Worm (Caenorhabditis elegans) whole organism, late embryonic: ENCODE data around the gene Y45F10D.16.
A peak's percentile ranks its signal among the peaks of the same experiment; 100 is the strongest.

Experiments used
- C08G9.2 ChIP-seq: sonication (generic microtip); optimal IDR thresholded peaks from 2 replicates; lab custom pipeline; 2016; ENCODE audit warnings: mild to moderate bottlenecking, missing genetic modification characterization, moderate library complexity, missing compliant biosample characterization
- F13H6.1 ChIP-seq: sonication (generic microtip); optimal IDR thresholded peaks from 2 replicates; lab custom pipeline; 2016; ENCODE audit warnings: missing genetic modification characterization, missing compliant biosample characterization
- K02D7.2 ChIP-seq: sonication (generic microtip); optimal IDR thresholded peaks from 2 replicates; lab custom pipeline; 2017; ENCODE audit warnings: mild to moderate bottlenecking, missing genetic modification characterization, missing compliant biosample characterization
- K09A11.1 ChIP-seq: sonication (generic microtip); optimal IDR thresholded peaks from 2 replicates; lab custom pipeline; 2017; ENCODE audit warnings: antibody characterized with exemption, mild to moderate bottlenecking, missing genetic modification characterization, missing compliant biosample characterization; ENCODE audit not compliant: insufficient read depth
- ahr-1 ChIP-seq: sonication (generic microtip); optimal IDR thresholded peaks from 2 replicates; lab custom pipeline; 2016; ENCODE audit warnings: missing genetic modification characterization, missing compliant biosample characterization
- ama-1 ChIP-seq: fragments of 150-350 bp; optimal IDR thresholded peaks from 2 replicates; lab custom pipeline; 2014
- ceh-18 ChIP-seq: sonication (generic microtip); optimal IDR thresholded peaks from 2 replicates; lab custom pipeline; 2016; ENCODE audit warnings: missing genetic modification characterization, missing compliant biosample characterization
- ceh-19 ChIP-seq: fragments of 200-800 bp; sonication (Bioruptor generic); optimal IDR thresholded peaks from 2 replicates; lab custom pipeline; 2018; ENCODE audit warnings: mild to moderate bottlenecking, missing genetic modification characterization, missing compliant biosample characterization
- ceh-2 ChIP-seq: sonication (generic microtip); optimal IDR thresholded peaks from 2 replicates; lab custom pipeline; 2016; ENCODE audit warnings: missing genotype, missing genetic modification characterization, missing compliant biosample characterization
- ceh-31 ChIP-seq: sonication (generic microtip); optimal IDR thresholded peaks from 2 replicates; lab custom pipeline; 2016; ENCODE audit warnings: missing genetic modification characterization, missing compliant biosample characterization
- ceh-34 ChIP-seq: sonication (generic microtip); optimal IDR thresholded peaks from 2 replicates; lab custom pipeline; 2016; ENCODE audit warnings: mild to moderate bottlenecking, missing genetic modification characterization, missing compliant biosample characterization
- ceh-45 ChIP-seq: fragments of 200-800 bp; sonication (Bioruptor generic); IDR thresholded peaks from 2 replicates; pipeline ENCODE4 v1.3.6; 2022; ENCODE audit warnings: missing genetic modification reagents, missing genetic modification characterization, missing compliant biosample characterization
- ceh-48 ChIP-seq: sonication (generic microtip); optimal IDR thresholded peaks from 2 replicates; lab custom pipeline; 2016; ENCODE audit warnings: missing genetic modification characterization, inconsistent platforms, missing compliant biosample characterization
- che-1 ChIP-seq: sonication (generic microtip); optimal IDR thresholded peaks from 2 replicates; lab custom pipeline; 2016; ENCODE audit warnings: mild to moderate bottlenecking, missing genetic modification characterization, missing compliant biosample characterization
- dve-1 ChIP-seq: sonication (generic microtip); optimal IDR thresholded peaks from 2 replicates; lab custom pipeline; 2017; ENCODE audit warnings: antibody characterized with exemption, mild to moderate bottlenecking, missing genetic modification characterization, missing compliant biosample characterization
- elt-2 ChIP-seq: sonication (generic microtip); optimal IDR thresholded peaks from 2 replicates; lab custom pipeline; 2016; ENCODE audit warnings: missing genetic modification reagents, missing genetic modification characterization, missing compliant biosample characterization
- elt-4 ChIP-seq: sonication (generic microtip); optimal IDR thresholded peaks from 2 replicates; lab custom pipeline; 2016; ENCODE audit warnings: missing genetic modification characterization, missing compliant biosample characterization
- ets-4 ChIP-seq: sonication (generic microtip); optimal IDR thresholded peaks from 2 replicates; lab custom pipeline; 2016; ENCODE audit warnings: missing genetic modification characterization, missing compliant biosample characterization
- fkh-10 ChIP-seq: fragments of 150-350 bp; optimal IDR thresholded peaks from 2 replicates; lab custom pipeline; 2014; ENCODE audit warnings: missing biosample characterization, missing genetic modification reagents, missing genetic modification characterization
- fkh-6 ChIP-seq: sonication (generic microtip); optimal IDR thresholded peaks from 2 replicates; lab custom pipeline; 2016; ENCODE audit warnings: missing genetic modification characterization, missing compliant biosample characterization
- gmeb-2 ChIP-seq: sonication (generic microtip); optimal IDR thresholded peaks from 2 replicates; lab custom pipeline; 2016; ENCODE audit warnings: missing genetic modification characterization, inconsistent platforms, missing compliant biosample characterization
- hlh-13 ChIP-seq: fragments of 200-800 bp; sonication (Bioruptor generic); optimal IDR thresholded peaks from 2 replicates; lab custom pipeline; 2018; ENCODE audit warnings: mild to moderate bottlenecking, missing genetic modification characterization, missing compliant biosample characterization
- hlh-30 ChIP-seq: sonication (generic microtip); optimal IDR thresholded peaks from 2 replicates; lab custom pipeline; 2017; ENCODE audit warnings: antibody characterized with exemption, missing genetic modification characterization, missing compliant biosample characterization; ENCODE audit not compliant: insufficient read depth
- lin-11 ChIP-seq: fragments of 200-800 bp; sonication (Bioruptor generic); optimal IDR thresholded peaks from 2 replicates; lab custom pipeline; 2018; ENCODE audit warnings: mild to moderate bottlenecking, missing genetic modification characterization, missing compliant biosample characterization
- madf-2 ChIP-seq: sonication (generic microtip); optimal IDR thresholded peaks from 2 replicates; lab custom pipeline; 2017; ENCODE audit warnings: missing genetic modification characterization, missing compliant biosample characterization
- mec-3 ChIP-seq: sonication (generic microtip); optimal IDR thresholded peaks from 2 replicates; lab custom pipeline; 2016; ENCODE audit warnings: borderline replicate concordance, missing genetic modification characterization, missing compliant biosample characterization
- nfya-1 ChIP-seq: sonication (generic microtip); optimal IDR thresholded peaks from 2 replicates; lab custom pipeline; 2017; ENCODE audit warnings: missing genetic modification characterization, mild to moderate bottlenecking, missing compliant biosample characterization, antibody characterized with exemption, moderate library complexity
- nhr-11 ChIP-seq: fragments of 150-350 bp; optimal IDR thresholded peaks from 2 replicates; lab custom pipeline; 2014; ENCODE audit warnings: missing biosample characterization, missing genetic modification characterization
- nhr-232 ChIP-seq: sonication (generic microtip); optimal IDR thresholded peaks from 2 replicates; lab custom pipeline; 2016; ENCODE audit warnings: missing genetic modification characterization, missing compliant biosample characterization
- npax-4 ChIP-seq: sonication (generic microtip); optimal IDR thresholded peaks from 2 replicates; lab custom pipeline; 2016; ENCODE audit warnings: missing genetic modification characterization, missing compliant biosample characterization
- pag-3 ChIP-seq: sonication (generic microtip); optimal IDR thresholded peaks from 2 replicates; lab custom pipeline; 2016; ENCODE audit warnings: missing compliant biosample characterization, missing genetic modification characterization, borderline replicate concordance
- pat-9 ChIP-seq: fragments of 200-800 bp; sonication (Bioruptor generic); optimal IDR thresholded peaks from 2 replicates; lab custom pipeline; 2018; ENCODE audit warnings: mild to moderate bottlenecking, missing genetic modification characterization, moderate library complexity, missing compliant biosample characterization
- pax-1 ChIP-seq: fragments of 150-350 bp; optimal IDR thresholded peaks from 2 replicates; lab custom pipeline; 2014; ENCODE audit warnings: missing biosample characterization, missing genetic modification characterization
- pha-2 ChIP-seq: sonication (generic microtip); optimal IDR thresholded peaks from 2 replicates; lab custom pipeline; 2017; ENCODE audit warnings: mild to moderate bottlenecking, missing genetic modification characterization, missing compliant biosample characterization
- pqm-1 ChIP-seq: sonication (generic microtip); optimal IDR thresholded peaks from 2 replicates; lab custom pipeline; 2016; ENCODE audit warnings: missing genetic modification characterization, missing compliant biosample characterization
- pros-1 ChIP-seq: fragments of 150-350 bp; optimal IDR thresholded peaks from 2 replicates; lab custom pipeline; 2014; ENCODE audit warnings: missing biosample characterization, missing genetic modification reagents, missing genetic modification characterization
- ref-2 ChIP-seq: sonication (generic microtip); optimal IDR thresholded peaks from 2 replicates; lab custom pipeline; 2016; ENCODE audit warnings: missing genetic modification characterization, missing compliant biosample characterization
- syd-9 ChIP-seq: sonication (generic microtip); optimal IDR thresholded peaks from 2 replicates; lab custom pipeline; 2016; ENCODE audit warnings: mild to moderate bottlenecking, missing genetic modification characterization, moderate library complexity, missing compliant biosample characterization
- tbx-2 ChIP-seq: sonication (generic microtip); optimal IDR thresholded peaks from 2 replicates; lab custom pipeline; 2016; ENCODE audit warnings: missing genetic modification characterization, missing compliant biosample characterization
- tbx-7 ChIP-seq: sonication (generic microtip); optimal IDR thresholded peaks from 2 replicates; lab custom pipeline; 2016; ENCODE audit warnings: missing genotype, missing genetic modification characterization, missing compliant biosample characterization
- unc-3 ChIP-seq, 2 experiments: fragments of 200-800 bp in 1 of 2; sonication (Bioruptor generic) in 1 of 2; sonication (generic microtip) in 1 of 2; conservative IDR thresholded peaks in 1 of 2; optimal IDR thresholded peaks in 1 of 2; 2 replicates each; pipeline versions ENCODE4 v1.3.6 to Lab custom; 2016 to 2022; ENCODE audit warnings: missing compliant biosample characterization in 2 of 2, missing genetic modification characterization in 2 of 2, missing genetic modification reagents in 1 of 2
- unc-42 ChIP-seq: sonication (generic microtip); optimal IDR thresholded peaks from 2 replicates; lab custom pipeline; 2016; ENCODE audit warnings: missing genotype, missing genetic modification characterization, missing compliant biosample characterization
- ztf-16 ChIP-seq: sonication (generic microtip); optimal IDR thresholded peaks from 2 replicates; lab custom pipeline; 2017; ENCODE audit warnings: missing genetic modification characterization, missing compliant biosample characterization

The Y45F10D.16 gene

DNA sequence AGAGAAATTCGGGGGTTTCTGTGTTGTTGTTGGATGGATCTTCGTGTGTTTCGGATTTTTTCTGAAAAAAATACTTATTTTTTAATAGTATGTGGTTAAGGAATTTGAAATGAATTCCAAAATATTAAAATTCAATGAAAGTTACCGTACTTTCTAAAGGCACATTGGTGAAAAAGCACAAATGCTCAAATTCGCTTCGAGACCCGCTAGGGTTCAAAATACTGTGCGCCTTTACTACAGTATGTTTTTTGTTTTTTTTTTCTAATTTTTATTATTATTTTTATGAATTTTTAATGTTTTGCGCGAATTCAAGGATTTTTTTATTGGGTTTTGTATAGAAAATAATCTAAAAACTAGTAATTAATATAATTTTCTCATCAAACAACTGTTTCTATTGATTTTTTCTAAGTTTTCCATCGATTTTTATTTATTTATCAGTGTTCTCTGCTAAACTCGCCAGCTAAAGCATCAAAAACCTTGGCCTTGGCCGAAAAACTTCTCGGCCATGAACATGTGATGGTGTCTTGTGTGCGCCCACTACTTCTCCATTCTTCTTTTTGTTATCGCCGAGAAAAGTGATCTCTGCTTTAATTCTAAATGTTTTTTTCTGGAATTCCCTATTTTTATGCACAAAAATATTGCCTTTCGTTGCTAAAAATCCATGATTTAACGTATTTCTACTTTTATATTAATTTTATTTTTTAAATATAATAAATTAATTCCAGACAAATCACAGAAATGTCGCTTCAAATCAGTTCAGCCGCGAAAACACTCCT is 7.2 kb downstream of the Y45F10D.16 start, which contains the start of gene iscu-1:
TSS of gene iscu-1 (plus strand) at position 726 of the 776 bp plus-strand sequence.
- TF ChIP-seq ceh-2 (tag; lab: Kevin White, UChicago) (peak; percentile 5), che-1 (tag; lab: Kevin White, UChicago) (no peak), pat-9 (tag; lab: Kevin White, UChicago) (no peak), ceh-18 (tag; lab: Kevin White, UChicago) (no peak), npax-4 (no peak), C08G9.2 (peak; percentile 53), tbx-7 (peak; percentile 11), tbx-2 (tag; lab: Kevin White, UChicago) (peak; percentile 61), hlh-30 (peak; percentile 83), ceh-31 (tag; lab: Kevin White, UChicago) (peak; percentile 52), gmeb-2 (tag; lab: Kevin White, UChicago) (no peak)
- TF ChIP-seq, all 69 proteins: peak for 6

DNA sequence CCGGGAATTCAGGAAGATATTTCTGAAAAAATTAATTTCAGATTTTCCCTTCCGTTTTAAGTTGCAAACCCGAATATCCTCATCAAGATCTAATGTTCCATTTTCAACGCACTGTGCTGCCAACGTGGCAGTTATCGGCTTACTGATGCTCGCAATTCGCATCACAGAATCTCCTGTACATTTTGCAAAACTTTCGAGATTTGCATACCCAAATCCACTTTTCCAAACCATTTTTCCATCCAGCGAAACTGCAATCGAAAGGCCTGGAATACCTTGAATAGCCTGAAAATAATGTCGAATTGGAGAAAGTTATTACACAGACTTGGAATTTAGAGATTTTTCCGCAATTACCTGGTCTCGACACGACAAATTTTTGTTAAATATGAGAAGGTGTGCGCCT is 8.6 kb downstream of the Y45F10D.16 start:
- TF ChIP-seq pat-9 (tag; lab: Kevin White, UChicago) = no peak
- no peak for TF ChIP-seq ref-2 (tag; lab: Kevin White, UChicago)
- TF ChIP-seq ceh-31 (tag; lab: Kevin White, UChicago) = no peak
- TF ChIP-seq mec-3 (tag; lab: Kevin White, UChicago) = no peak
- TF ChIP-seq dve-1 (tag; lab: Kevin White, UChicago) = no peak
- no peak for TF ChIP-seq nhr-11 (tag; lab: Kevin White, UChicago)
- no peak for TF ChIP-seq elt-2 (tag; lab: Kevin White, UChicago)
- TF ChIP-seq pqm-1 (tag; lab: Kevin White, UChicago) = no peak
- no peak for TF ChIP-seq ets-4 (tag; lab: Kevin White, UChicago)
- no peak for TF ChIP-seq ceh-18 (tag; lab: Kevin White, UChicago)
- no peak for TF ChIP-seq ceh-48 (tag; lab: Kevin White, UChicago)
- no peak for TF ChIP-seq nhr-232
- TF ChIP-seq ama-1 (lab: Kevin White, UChicago) = no peak
- TF ChIP-seq C08G9.2 = no peak
- no peak for TF ChIP-seq pha-2
- TF ChIP-seq ahr-1 (tag; lab: Kevin White, UChicago) = no peak
- TF ChIP-seq fkh-6 (tag; lab: Kevin White, UChicago) = no peak
- TF ChIP-seq che-1 (tag; lab: Kevin White, UChicago) = no peak
- TF ChIP-seq ceh-2 (tag; lab: Kevin White, UChicago) = no peak
- TF ChIP-seq, all 69 proteins: peak for 0

ce11 chrIV:13785545-13785944 is 9.3 kb downstream of the Y45F10D.16 start, which contains the start of gene lact-9:
Gene lact-9 (minus strand): TSS chrIV:13785645.
- TF ChIP-seq unc-42 (tag; lab: Kevin White, UChicago) (no peak), ceh-19 (GFP tag; lab: Kevin White, UChicago) (no peak), lin-11 (no peak), K09A11.1 (no peak), pax-1 (tag; lab: Kevin White, UChicago) (no peak), nfya-1 (tag; lab: Kevin White, UChicago) (no peak), nhr-232 (no peak), elt-2 (tag; lab: Kevin White, UChicago) (no peak)

DNA sequence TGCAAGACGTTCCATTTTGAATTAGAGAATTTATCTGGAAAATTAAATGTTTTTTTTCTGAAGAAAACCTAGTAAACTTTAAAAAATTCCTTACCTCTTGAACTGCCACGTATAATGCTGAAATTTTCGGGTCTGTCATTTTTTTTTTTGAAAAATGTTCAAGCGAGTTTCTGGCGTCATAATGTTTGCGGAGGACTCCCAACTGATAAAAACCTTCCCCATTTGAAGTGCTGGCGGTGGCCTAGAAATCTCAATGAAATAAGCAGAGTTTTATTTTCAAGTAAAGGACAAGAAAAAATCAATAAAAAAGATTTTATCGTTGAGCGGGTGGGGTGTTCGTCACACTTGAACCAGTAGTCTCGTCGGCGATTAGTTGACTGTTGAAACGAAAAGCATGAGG is 10.5 kb downstream of the Y45F10D.16 start, which contains the start of gene icap-1:
TSS of gene icap-1 (minus strand) at position 272 of the 400 bp plus-strand sequence.
- TF ChIP-seq fkh-10 (GFP tag; lab: Kevin White, UChicago) = no peak
- TF ChIP-seq ceh-48 (tag; lab: Kevin White, UChicago) = peak; percentile 42

DNA sequence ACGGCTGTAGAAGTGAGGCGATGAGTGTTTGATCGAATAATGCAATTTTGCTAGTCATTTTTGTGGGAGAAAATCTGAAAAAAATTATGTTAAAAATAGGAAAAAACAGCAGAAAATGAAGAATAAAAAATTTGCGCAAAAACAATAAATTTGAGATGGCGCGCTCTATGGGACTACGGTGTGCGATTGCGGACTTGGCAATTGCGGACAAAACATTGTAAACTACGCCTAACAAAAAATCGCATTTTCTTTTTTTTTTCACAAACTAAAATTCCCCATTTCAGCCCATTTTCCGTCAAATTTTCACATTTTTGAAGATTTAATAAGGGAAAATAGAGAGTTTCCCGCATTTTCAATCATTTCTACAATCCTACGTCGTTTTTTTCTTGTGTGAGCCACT is 12.4 kb downstream of the Y45F10D.16 start, which contains the start of the genes sas-6 and Y45F10D.7:
TSS of gene sas-6 (minus strand) at position 80 of the 400 bp plus-strand sequence.
TSS of gene Y45F10D.7 (plus strand) at position 256 of the 400 bp plus-strand sequence.
- TF ChIP-seq hlh-13 (GFP tag; lab: Kevin White, UChicago) = no peak
- TF ChIP-seq unc-3 (GFP tag; conservative IDR thresholded peaks at IDR 0.05; lab: Robert Waterston, UW) = no peak
- TF ChIP-seq unc-3 (tag; optimal IDR thresholded peaks at IDR 0.05; lab: Kevin White, UChicago) = no peak
- TF ChIP-seq syd-9 (tag; lab: Kevin White, UChicago) = no peak
- TF ChIP-seq pha-2 = no peak
- TF ChIP-seq pag-3 (tag; lab: Kevin White, UChicago) = no peak
- peak; percentile 28 for TF ChIP-seq tbx-2 (tag; lab: Kevin White, UChicago)
- TF ChIP-seq ceh-45 (GFP tag; lab: Robert Waterston, UW) = no peak
- no peak for TF ChIP-seq pros-1
- TF ChIP-seq K02D7.2 = no peak
- no peak for TF ChIP-seq F13H6.1 (tag; lab: Kevin White, UChicago)
- TF ChIP-seq madf-2 = no peak
- TF ChIP-seq gmeb-2 (tag; lab: Kevin White, UChicago) = no peak
- TF ChIP-seq ceh-34 (tag; lab: Kevin White, UChicago) = peak; percentile 37
- TF ChIP-seq ztf-16 = no peak
- no peak for TF ChIP-seq tbx-7
- TF ChIP-seq elt-4 = no peak
